Worm (Caenorhabditis elegans) whole organism, L3 larva: ENCODE data around the gene C35C5.9.

Experiments used
- R02D3.7 ChIP-seq: fragments of 150-350 bp; optimal IDR thresholded peaks from 2 replicates; lab custom pipeline; 2014; ENCODE audit warnings: missing biosample characterization, missing genetic modification characterization
- ZK546.5 ChIP-seq: sonication (generic microtip); optimal IDR thresholded peaks from 2 replicates; lab custom pipeline; 2017; ENCODE audit warnings: missing biosample characterization, missing genetic modification characterization
- aly-2 ChIP-seq: fragments of 150-350 bp; optimal IDR thresholded peaks from 2 replicates; lab custom pipeline; 2014; ENCODE audit warnings: missing biosample characterization, missing genetic modification characterization
- ama-1 ChIP-seq: fragments of 150-350 bp; optimal IDR thresholded peaks from 2 replicates; lab custom pipeline; 2018
- ceh-28 ChIP-seq: fragments of 150-350 bp; optimal IDR thresholded peaks from 2 replicates; lab custom pipeline; 2014; ENCODE audit warnings: missing biosample characterization, missing genetic modification reagents, missing genetic modification characterization
- ceh-82 ChIP-seq: fragments of 150-350 bp; optimal IDR thresholded peaks from 2 replicates; lab custom pipeline; 2014; ENCODE audit warnings: missing biosample characterization, missing genetic modification characterization
- daf-12 ChIP-seq: fragments of 150-350 bp; optimal IDR thresholded peaks from 2 replicates; lab custom pipeline; 2014; ENCODE audit warnings: missing biosample characterization, missing genetic modification reagents, missing genetic modification characterization
- egl-27 ChIP-seq: sonication (generic microtip); optimal IDR thresholded peaks from 4 replicates; lab custom pipeline; 2017; ENCODE audit warnings: missing biosample characterization, missing genetic modification reagents, missing genetic modification characterization
- egl-5 ChIP-seq: fragments of 150-350 bp; optimal IDR thresholded peaks from 2 replicates; lab custom pipeline; 2017; ENCODE audit warnings: missing biosample characterization, missing genetic modification reagents, missing genetic modification characterization, inconsistent platforms
- elt-1 ChIP-seq: fragments of 150-350 bp; optimal IDR thresholded peaks from 2 replicates; lab custom pipeline; 2014; ENCODE audit warnings: missing biosample characterization, missing genetic modification characterization
- fkh-2 ChIP-seq: fragments of 150-350 bp; optimal IDR thresholded peaks from 2 replicates; lab custom pipeline; 2014; ENCODE audit warnings: missing biosample characterization, missing genetic modification reagents, missing genetic modification characterization
- hmg-11 ChIP-seq: sonication (generic microtip); optimal IDR thresholded peaks from 2 replicates; lab custom pipeline; 2016; ENCODE audit warnings: missing genetic modification characterization, missing compliant biosample characterization
- jun-1 ChIP-seq: fragments of 150-350 bp; optimal IDR thresholded peaks from 2 replicates; lab custom pipeline; 2014; ENCODE audit warnings: missing biosample characterization, missing genetic modification reagents, missing genetic modification characterization
- lin-39 ChIP-seq: fragments of 150-350 bp; optimal IDR thresholded peaks from 2 replicates; lab custom pipeline; 2018; ENCODE audit warnings: missing biosample characterization, missing genetic modification reagents, missing genetic modification characterization
- lsy-12 ChIP-seq: sonication (generic microtip); optimal IDR thresholded peaks from 2 replicates; lab custom pipeline; 2016; ENCODE audit warnings: mild to moderate bottlenecking, missing genetic modification characterization, missing compliant biosample characterization
- mdl-1 ChIP-seq: fragments of 150-350 bp; optimal IDR thresholded peaks from 2 replicates; lab custom pipeline; 2014; ENCODE audit warnings: missing biosample characterization, missing genetic modification characterization
- mml-1 ChIP-seq: fragments of 150-350 bp; sonication (generic microtip); optimal IDR thresholded peaks from 3 replicates; lab custom pipeline; 2014; ENCODE audit warnings: missing biosample characterization, missing genetic modification characterization
- nhr-11 ChIP-seq: fragments of 150-350 bp; optimal IDR thresholded peaks from 2 replicates; lab custom pipeline; 2014; ENCODE audit warnings: missing biosample characterization, missing genetic modification characterization
- nhr-23 ChIP-seq: fragments of 150-350 bp; optimal IDR thresholded peaks from 2 replicates; lab custom pipeline; 2014; ENCODE audit warnings: missing biosample characterization, missing genetic modification reagents, missing genetic modification characterization
- nhr-25 ChIP-seq: sonication (generic microtip); optimal IDR thresholded peaks from 2 replicates; lab custom pipeline; 2017; ENCODE audit warnings: missing biosample characterization, missing genetic modification characterization
- nhr-28 ChIP-seq: fragments of 150-350 bp; optimal IDR thresholded peaks from 2 replicates; lab custom pipeline; 2014; ENCODE audit warnings: missing biosample characterization, missing genetic modification characterization
- nhr-43 ChIP-seq: sonication (generic microtip); optimal IDR thresholded peaks from 2 replicates; lab custom pipeline; 2016; ENCODE audit warnings: mild to moderate bottlenecking, missing genetic modification characterization, missing compliant biosample characterization; ENCODE audit not compliant: poor library complexity, severe bottlenecking
- nhr-76 ChIP-seq: fragments of 150-350 bp; sonication (generic microtip); optimal IDR thresholded peaks from 5 replicates; lab custom pipeline; 2014; ENCODE audit warnings: missing biosample characterization, missing genetic modification characterization
- pha-4 ChIP-seq: fragments of 150-350 bp; optimal IDR thresholded peaks from 2 replicates; lab custom pipeline; 2014; ENCODE audit warnings: missing biosample characterization, missing genetic modification reagents, missing genetic modification characterization
- skn-1 ChIP-seq: fragments of 150-350 bp; optimal IDR thresholded peaks from 2 replicates; lab custom pipeline; 2014; ENCODE audit warnings: missing biosample characterization, missing genetic modification characterization
- snpc-4 ChIP-seq: fragments of 150-350 bp; optimal IDR thresholded peaks from 2 replicates; lab custom pipeline; 2014; ENCODE audit warnings: missing biosample characterization, missing genetic modification characterization
- tbx-2 ChIP-seq: sonication (generic microtip); optimal IDR thresholded peaks from 2 replicates; lab custom pipeline; 2016; ENCODE audit warnings: mild to moderate bottlenecking, missing genetic modification characterization, missing compliant biosample characterization
- unc-62 ChIP-seq: fragments of 150-350 bp; sonication (generic microtip); optimal IDR thresholded peaks from 4 replicates; lab custom pipeline; 2014; ENCODE audit warnings: missing biosample characterization, missing genetic modification reagents, missing genetic modification characterization
- zag-1 ChIP-seq: fragments of 150-350 bp; optimal IDR thresholded peaks from 2 replicates; lab custom pipeline; 2014; ENCODE audit warnings: missing biosample characterization, missing genetic modification characterization
- ztf-4 ChIP-seq: fragments of 150-350 bp; optimal IDR thresholded peaks from 2 replicates; lab custom pipeline; 2014; ENCODE audit warnings: missing biosample characterization, missing genetic modification characterization

C35C5.9 gene

DNA sequence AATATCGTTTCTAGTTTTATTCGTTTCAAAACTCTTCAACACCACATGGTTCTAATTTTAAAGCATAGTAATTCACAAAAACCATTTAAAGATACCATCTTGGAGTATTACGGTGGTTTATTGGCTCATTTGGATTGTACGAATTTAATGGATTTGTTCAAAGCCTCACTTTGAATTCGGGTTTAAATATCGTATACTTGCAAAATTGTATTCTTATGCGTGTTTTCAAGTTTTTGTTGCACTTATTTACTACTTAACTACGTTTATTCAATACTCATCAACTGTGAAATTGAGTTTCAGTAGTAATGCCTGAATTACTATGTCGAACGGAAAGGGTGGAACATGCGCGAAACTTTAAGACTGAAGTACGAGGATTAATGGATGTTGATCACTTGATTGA is 49.0 kb downstream of the C35C5.9 start, which contains the start of gene abts-2:
Gene abts-2, plus strand, starts transcription at position 301 of the 400 bp plus-strand sequence.
- TF ChIP-seq fkh-2 (tag; lab: Kevin White, UChicago) (no peak), nhr-11 (no peak), mml-1 (tag; lab: Kevin White, UChicago) (no peak), R02D3.7 (tag; lab: Kevin White, UChicago) (no peak), nhr-76 (tag; lab: Kevin White, UChicago) (no peak), nhr-25 (tag; lab: Kevin White, UChicago) (no peak), ceh-82 (tag; lab: Kevin White, UChicago) (no peak), egl-5 (tag; lab: Kevin White, UChicago) (no peak), daf-12 (no peak), unc-62 (no peak), zag-1 (tag; lab: Kevin White, UChicago) (no peak), lin-39 (tag; lab: Kevin White, UChicago) (no peak), aly-2 (tag; lab: Kevin White, UChicago) (no peak), elt-1 (tag; lab: Kevin White, UChicago) (no peak), pha-4 (no peak)

DNA sequence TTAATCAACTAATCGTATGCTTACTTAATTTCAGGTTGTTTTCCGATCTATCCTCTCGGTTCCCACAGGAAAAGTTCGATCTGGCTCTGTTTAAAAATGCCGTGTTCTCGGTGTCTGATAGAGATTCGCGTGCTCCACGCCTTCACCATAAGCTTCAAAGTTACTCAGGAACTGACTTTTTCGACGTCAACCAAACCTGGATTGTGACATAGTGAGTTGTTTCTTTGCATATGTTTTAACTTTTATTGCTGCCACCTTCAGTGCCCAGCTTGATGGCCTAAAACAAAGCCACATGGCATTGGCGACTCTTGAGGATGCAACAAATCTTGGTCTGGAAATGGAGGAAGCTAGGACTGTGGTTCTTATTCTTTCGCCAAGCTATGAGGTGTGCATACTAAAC is 49.5 kb downstream of the C35C5.9 start:
- TF ChIP-seq nhr-28 (tag; lab: Kevin White, UChicago) (no peak), ztf-4 (tag; lab: Kevin White, UChicago) (no peak), egl-5 (tag; lab: Kevin White, UChicago) (no peak), ceh-28 (tag; lab: Kevin White, UChicago) (no peak), lsy-12 (tag; lab: Kevin White, UChicago) (no peak), jun-1 (tag; lab: Kevin White, UChicago) (no peak), nhr-23 (tag; lab: Kevin White, UChicago) (no peak), mdl-1 (tag; lab: Kevin White, UChicago) (no peak), tbx-2 (no peak), zag-1 (tag; lab: Kevin White, UChicago) (no peak), egl-27 (no peak), nhr-11 (no peak), ZK546.5 (tag; lab: Kevin White, UChicago) (no peak), nhr-43 (tag; lab: Kevin White, UChicago) (no peak), snpc-4 (tag; lab: Kevin White, UChicago) (no peak), skn-1 (tag; lab: Kevin White, UChicago) (no peak), hmg-11 (tag; lab: Kevin White, UChicago) (no peak), ama-1 (lab: Kevin White, UChicago) (no peak), fkh-2 (tag; lab: Kevin White, UChicago) (no peak)
